Worm (Caenorhabditis elegans) whole organism, early embryonic: ENCODE measurements around the gene gbf-1.

Experiments used
- ama-1 ChIP-seq: fragments of 150-350 bp; optimal IDR thresholded peaks from 2 replicates; lab custom pipeline; 2014
- flt-1 ChIP-seq: fragments of 200-800 bp; sonication (Bioruptor generic); IDR thresholded peaks from 2 replicates; pipeline ENCODE4 v1.3.6; 2022; ENCODE audit warnings: missing genetic modification characterization, missing compliant biosample characterization
- hnd-1 ChIP-seq: sonication (generic microtip); optimal IDR thresholded peaks from 2 replicates; lab custom pipeline; 2016; ENCODE audit warnings: missing genetic modification characterization, missing compliant biosample characterization
- sea-1 ChIP-seq: fragments of 200-800 bp; sonication (Bioruptor generic); conservative IDR thresholded peaks from 2 replicates; pipeline ENCODE4 v1.3.6; 2022; ENCODE audit warnings: missing genetic modification characterization, missing compliant biosample characterization
- tbx-11 ChIP-seq: fragments of 200-800 bp; sonication (Bioruptor generic); IDR thresholded peaks from 2 replicates; pipeline ENCODE4 v1.3.6; 2022; ENCODE audit warnings: missing genetic modification characterization, missing compliant biosample characterization
- tbx-37 ChIP-seq: fragments of 200-800 bp; sonication (Bioruptor generic); conservative IDR thresholded peaks from 2 replicates; pipeline ENCODE4 v1.3.6; 2022; ENCODE audit warnings: missing genetic modification reagents, missing genetic modification characterization, missing compliant biosample characterization

ce11 chrIII:11701863-11702262 is 71.6 kb downstream of the gbf-1 start:
- TF ChIP-seq ama-1 (lab: Kevin White, UChicago) (no peak), flt-1 (no peak), hnd-1 (tag; lab: Kevin White, UChicago) (no peak), sea-1 (no peak), tbx-37 (GFP tag; lab: Robert Waterston, UW) (no peak), tbx-11 (GFP tag; lab: Robert Waterston, UW) (0 out of 2 replicates have a peak, but pooled peaks have one; percentile 16)
